Fruit fly (Drosophila melanogaster) whole organism, embryonic: ENCODE measurements around the gene Rab9D.

ENCODE experiments used
- Antp ChIP-seq: fragments of 200-800 bp; sonication (Bioruptor generic); optimal IDR thresholded peaks from 3 replicates; lab custom pipeline; 2016; ENCODE audit warnings: missing biosample characterization, missing genetic modification characterization
- Asciz ChIP-seq: fragments of 200-800 bp; sonication (Bioruptor generic); optimal IDR thresholded peaks from 2 replicates; lab custom pipeline; 2017; ENCODE audit warnings: missing biosample characterization, mild to moderate bottlenecking, missing genetic modification characterization, missing genetic modification reagents
- Atf3 ChIP-seq: fragments of 200-800 bp; sonication (Bioruptor generic); optimal IDR thresholded peaks from 3 replicates; lab custom pipeline; 2016; ENCODE audit warnings: missing biosample characterization, missing genetic modification characterization
- Awh ChIP-seq: fragments of 200-800 bp; sonication (Bioruptor generic); IDR thresholded peaks from 2 replicates; pipeline ENCODE4, ENCODE4 v1.3.6; 2022; ENCODE audit warnings: missing biosample characterization, missing genetic modification characterization
- B-H2 ChIP-seq: fragments of 200-800 bp; sonication (Bioruptor generic); optimal IDR thresholded peaks from 2 replicates; lab custom pipeline; 2018; ENCODE audit warnings: missing biosample characterization, mild to moderate bottlenecking, missing genetic modification characterization
- Bteb2 ChIP-seq: fragments of 200-800 bp; sonication (Bioruptor generic); optimal IDR thresholded peaks from 2 replicates; lab custom pipeline; 2016; ENCODE audit warnings: missing biosample characterization, missing genetic modification characterization
- CG10147 ChIP-seq: fragments of 200-800 bp; sonication (Bioruptor generic); optimal IDR thresholded peaks from 2 replicates; lab custom pipeline; 2019; ENCODE audit warnings: missing biosample characterization, mild to moderate bottlenecking, missing genetic modification characterization, moderate library complexity
- CG10565 ChIP-seq: fragments of 200-800 bp; sonication (Bioruptor generic); optimal IDR thresholded peaks from 3 replicates; lab custom pipeline; 2016; ENCODE audit warnings: missing biosample characterization, mild to moderate bottlenecking, missing genetic modification characterization
- CG12155 ChIP-seq: fragments of 200-800 bp; sonication (Bioruptor generic); optimal IDR thresholded peaks from 3 replicates; lab custom pipeline; 2016; ENCODE audit warnings: missing biosample characterization, missing genetic modification characterization
- CG13424 ChIP-seq: fragments of 200-800 bp; sonication (Bioruptor generic); optimal IDR thresholded peaks from 2 replicates; lab custom pipeline; 2019; ENCODE audit warnings: missing biosample characterization, mild to moderate bottlenecking, missing genetic modification characterization, moderate library complexity
- CG16813 ChIP-seq: fragments of 200-800 bp; sonication (Bioruptor generic); IDR thresholded peaks from 3 replicates; pipeline ENCODE4 v1.3.6; 2022; ENCODE audit warnings: missing biosample characterization, missing genetic modification characterization; ENCODE audit not compliant: partially characterized antibody
- CG16815 ChIP-seq: fragments of 200-800 bp; sonication (Bioruptor generic); optimal IDR thresholded peaks from 3 replicates; lab custom pipeline; 2017; ENCODE audit warnings: missing biosample characterization, mild to moderate bottlenecking, missing genetic modification characterization
- CG17385 ChIP-seq: fragments of 200-800 bp; sonication (Bioruptor generic); optimal IDR thresholded peaks from 3 replicates; lab custom pipeline; 2018; ENCODE audit warnings: missing biosample characterization, mild to moderate bottlenecking, missing genetic modification characterization
- CG17802 ChIP-seq: fragments of 200-800 bp; sonication (Bioruptor generic); optimal IDR thresholded peaks from 2 replicates; lab custom pipeline; 2018; ENCODE audit warnings: missing biosample characterization, mild to moderate bottlenecking, missing genetic modification characterization, moderate library complexity
- CG1832 ChIP-seq: fragments of 200-800 bp; sonication (Bioruptor generic); optimal IDR thresholded peaks from 2 replicates; lab custom pipeline; 2017; ENCODE audit warnings: missing biosample characterization, mild to moderate bottlenecking, missing genetic modification characterization, inconsistent platforms
- CG32767 ChIP-seq: fragments of 200-800 bp; sonication (Bioruptor generic); IDR thresholded peaks from 2 replicates; pipeline ENCODE4 v1.3.6; 2022; ENCODE audit warnings: missing biosample characterization, missing genetic modification characterization
- CG5180 ChIP-seq: fragments of 200-800 bp; sonication (Bioruptor generic); optimal IDR thresholded peaks from 3 replicates; lab custom pipeline; 2017; ENCODE audit warnings: missing biosample characterization, missing genetic modification characterization, mild to moderate bottlenecking, moderate library complexity, missing genetic modification reagents
- CG6175 ChIP-seq: fragments of 200-800 bp; sonication (Bioruptor generic); IDR thresholded peaks from 3 replicates; pipeline ENCODE4 v1.3.6; 2022; ENCODE audit warnings: missing biosample characterization, missing genetic modification characterization
- CG8944 ChIP-seq: fragments of 200-800 bp; sonication (Bioruptor generic); optimal IDR thresholded peaks from 3 replicates; lab custom pipeline; 2016; ENCODE audit warnings: missing biosample characterization, missing genetic modification characterization
- CHES-1-like ChIP-seq: fragments of 200-800 bp; sonication (Bioruptor generic); optimal IDR thresholded peaks from 2 replicates; lab custom pipeline; 2016; ENCODE audit warnings: missing biosample characterization, missing genetic modification characterization
- CkIIα-i1 ChIP-seq: fragments of 200-800 bp; sonication (Bioruptor generic); IDR thresholded peaks from 2 replicates; pipeline ENCODE4 v1.3.6; 2022; ENCODE audit warnings: missing biosample characterization, missing genetic modification characterization
- Dref ChIP-seq: fragments of 200-800 bp; sonication (Bioruptor generic); IDR thresholded peaks from 2 replicates; pipeline ENCODE4 v1.3.6; 2022; ENCODE audit warnings: missing biosample characterization, missing genetic modification characterization
- Ets97D ChIP-seq: fragments of 200-800 bp; sonication (Bioruptor generic); optimal IDR thresholded peaks from 3 replicates; lab custom pipeline; 2016; ENCODE audit warnings: missing biosample characterization, missing genetic modification characterization
- Hey ChIP-seq: fragments of 200-800 bp; sonication (Bioruptor generic); optimal IDR thresholded peaks from 3 replicates; lab custom pipeline; 2018; ENCODE audit warnings: missing biosample characterization, mild to moderate bottlenecking, missing genetic modification characterization
- HmgD ChIP-seq: fragments of 200-800 bp; sonication (Bioruptor generic); optimal IDR thresholded peaks from 3 replicates; lab custom pipeline; 2016; ENCODE audit warnings: missing biosample characterization, missing genetic modification characterization
- Hr39 ChIP-seq: fragments of >200 bp; optimal IDR thresholded peaks from 2 replicates; lab custom pipeline; 2017
- Lpt ChIP-seq: fragments of >200 bp; optimal IDR thresholded peaks from 2 replicates; lab custom pipeline; 2018; ENCODE audit warnings: missing biosample characterization, missing genetic modification characterization
- Poxn ChIP-seq: fragments of 200-800 bp; sonication (Bioruptor generic); IDR thresholded peaks from 2 replicates; pipeline ENCODE4 v1.3.6; 2022; ENCODE audit warnings: missing biosample characterization, missing genetic modification characterization
- Spps ChIP-seq: fragments of 200-800 bp; sonication (Bioruptor generic); optimal IDR thresholded peaks from 2 replicates; lab custom pipeline; 2018; ENCODE audit warnings: missing biosample characterization, mild to moderate bottlenecking, missing genetic modification characterization
- al ChIP-seq: fragments of 200-800 bp; sonication (Bioruptor generic); IDR thresholded peaks from 2 replicates; pipeline ENCODE4 v1.3.6; 2022; ENCODE audit warnings: missing biosample characterization, missing genetic modification characterization
- bab2 ChIP-seq: fragments of 200-800 bp; sonication (Bioruptor generic); optimal IDR thresholded peaks from 2 replicates; lab custom pipeline; 2016; ENCODE audit warnings: missing biosample characterization, missing genetic modification characterization
- bowl ChIP-seq: fragments of 200-800 bp; sonication (Bioruptor generic); IDR thresholded peaks from 2 replicates; pipeline ENCODE4 v1.3.6; 2022; ENCODE audit warnings: missing biosample characterization, missing genetic modification characterization
- cas ChIP-seq: fragments of 200-800 bp; sonication (Bioruptor generic); IDR thresholded peaks from 2 replicates; pipeline ENCODE4 v1.3.6; 2022; ENCODE audit warnings: missing biosample characterization, missing genetic modification characterization
- caup ChIP-seq: fragments of 200-800 bp; sonication (Bioruptor generic); optimal IDR thresholded peaks from 3 replicates; lab custom pipeline; 2017; ENCODE audit warnings: missing biosample characterization, mild to moderate bottlenecking, missing genetic modification characterization, moderate library complexity; ENCODE audit not compliant: severe bottlenecking
- en ChIP-seq: fragments of 200-800 bp; sonication (Bioruptor generic); optimal IDR thresholded peaks from 2 replicates; lab custom pipeline; 2016; ENCODE audit warnings: missing biosample characterization, missing genetic modification characterization
- fd3F ChIP-seq: fragments of 200-800 bp; sonication (Bioruptor generic); optimal IDR thresholded peaks from 2 replicates; lab custom pipeline; 2018; ENCODE audit warnings: missing biosample characterization, mild to moderate bottlenecking, missing genetic modification characterization, moderate library complexity
- grn ChIP-seq: fragments of 200-800 bp; sonication (Bioruptor generic); optimal IDR thresholded peaks from 3 replicates; lab custom pipeline; 2017; ENCODE audit warnings: missing biosample characterization, missing genetic modification characterization
- gsb-n ChIP-seq: fragments of 200-800 bp; sonication (Bioruptor generic); optimal IDR thresholded peaks from 3 replicates; lab custom pipeline; 2018; ENCODE audit warnings: missing biosample characterization, mild to moderate bottlenecking, missing genetic modification characterization
- ind ChIP-seq: fragments of 200-800 bp; sonication (Bioruptor generic); optimal IDR thresholded peaks from 3 replicates; lab custom pipeline; 2016; ENCODE audit warnings: missing biosample characterization, missing genetic modification characterization
- insv ChIP-seq, 2 experiments: fragments of 200-800 bp; sonication (Bioruptor generic); optimal IDR thresholded peaks; 3 replicates each; lab custom pipeline; 2016 to 2018; ENCODE audit warnings: missing biosample characterization in 2 of 2, missing genetic modification characterization in 2 of 2
- odd ChIP-seq: fragments of 200-800 bp; sonication (Bioruptor generic); optimal IDR thresholded peaks from 2 replicates; lab custom pipeline; 2017; ENCODE audit warnings: missing biosample characterization, mild to moderate bottlenecking, missing genetic modification characterization
- pzg ChIP-seq: fragments of 200-800 bp; sonication (Bioruptor generic); optimal IDR thresholded peaks from 3 replicates; lab custom pipeline; 2018; ENCODE audit warnings: missing biosample characterization, mild to moderate bottlenecking, missing genetic modification characterization, moderate library complexity
- sc ChIP-seq, 3 experiments: fragments of >200 bp in 2 of 3; fragments of 200-800 bp in 1 of 3; sonication (Bioruptor generic) in 1 of 3; optimal IDR thresholded peaks; 2 replicates in 2 of 3; 3 replicates in 1 of 3; lab custom pipeline; 2017; ENCODE audit warnings: mild to moderate bottlenecking in 1 of 3, missing biosample characterization in 1 of 3, missing genetic modification characterization in 1 of 3, missing genetic modification reagents in 1 of 3
- shn ChIP-seq: fragments of 200-800 bp; sonication (Bioruptor generic); optimal IDR thresholded peaks from 3 replicates; lab custom pipeline; 2016; ENCODE audit warnings: missing biosample characterization, missing genetic modification characterization
- slp2 ChIP-seq: fragments of 200-800 bp; sonication (Bioruptor generic); optimal IDR thresholded peaks from 2 replicates; lab custom pipeline; 2016; ENCODE audit warnings: missing biosample characterization, missing genetic modification characterization
- stc ChIP-seq: fragments of 200-800 bp; sonication (Bioruptor generic); IDR thresholded peaks from 2 replicates; pipeline ENCODE4 v1.3.6; 2022; ENCODE audit warnings: missing biosample characterization, missing genetic modification characterization
- stwl ChIP-seq: fragments of 200-800 bp; sonication (Bioruptor generic); optimal IDR thresholded peaks from 3 replicates; lab custom pipeline; 2018; ENCODE audit warnings: missing biosample characterization, mild to moderate bottlenecking, missing genetic modification characterization, moderate library complexity
- tin ChIP-seq: fragments of 200-800 bp; sonication (Bioruptor generic); optimal IDR thresholded peaks from 3 replicates; lab custom pipeline; 2016; ENCODE audit warnings: missing biosample characterization, missing genetic modification characterization
- toy ChIP-seq: fragments of 200-800 bp; sonication (Bioruptor generic); IDR thresholded peaks from 2 replicates; pipeline ENCODE4 v1.3.6; 2022; ENCODE audit warnings: missing biosample characterization, missing genetic modification characterization
- ttk ChIP-seq: fragments of 200-800 bp; sonication (Bioruptor generic); IDR thresholded peaks from 2 replicates; pipeline ENCODE4 v2.1.2; 2022; ENCODE audit warnings: missing biosample characterization, missing genetic modification characterization

The Rab9D gene

DNA sequence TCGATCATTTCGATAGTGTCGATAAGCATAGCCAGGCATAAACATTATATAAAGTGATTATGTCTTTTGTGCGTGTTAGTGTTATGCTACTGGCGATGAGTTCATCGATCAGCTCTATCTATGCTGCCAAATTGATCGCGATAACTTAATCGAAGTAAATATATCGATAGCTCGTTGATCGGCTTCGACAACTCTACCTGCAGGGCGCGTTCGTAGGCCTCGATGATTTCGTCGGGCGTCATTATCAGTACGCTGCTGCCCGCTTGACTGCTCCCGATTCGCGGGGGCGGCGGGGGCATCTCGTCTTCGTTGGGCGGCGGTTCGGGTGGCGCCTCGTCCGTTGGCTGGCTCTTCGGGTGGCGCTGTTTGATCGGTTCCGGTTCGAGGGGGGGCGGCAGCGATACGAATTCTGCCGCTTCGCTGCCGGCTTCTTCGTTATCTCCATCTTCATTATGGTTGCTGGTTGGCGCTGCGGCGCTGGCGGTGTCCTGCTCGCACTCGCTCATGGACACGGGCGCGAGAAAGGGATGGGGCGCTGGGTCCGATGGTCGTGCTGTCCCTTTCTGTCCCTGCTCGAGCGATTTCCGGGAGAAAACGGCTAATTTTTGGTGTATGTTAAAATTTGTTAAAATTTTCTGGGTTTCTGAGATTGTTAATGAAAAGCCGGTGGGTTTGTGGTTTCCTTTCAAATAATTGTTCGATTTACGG lies 13.3 kb downstream of the Rab9D start, which contains the start of gene CG1628 (continued):
- no peak for TF ChIP-seq CG12155
- no peak for TF ChIP-seq toy (GFP tag; lab: Robert Waterston, UW)
- no peak for TF ChIP-seq en (GFP tag; lab: Kevin White, UChicago)
- TF ChIP-seq slp2 (GFP tag; lab: Kevin White, UChicago) = no peak
- TF ChIP-seq cas (GFP tag; lab: Robert Waterston, UW) = no peak
- TF ChIP-seq shn (GFP tag; lab: Kevin White, UChicago) = no peak
- TF ChIP-seq gsb-n (tag; lab: Kevin White, UChicago) = peak; percentile 58
- TF ChIP-seq Asciz (GFP tag; lab: Kevin White, UChicago) = no peak
- TF ChIP-seq CG16815 (GFP tag; lab: Kevin White, UChicago) = no peak
- peak; percentile 57 for TF ChIP-seq caup
- no peak for TF ChIP-seq bab2
- no peak for TF ChIP-seq CG8944 (GFP tag; lab: Kevin White, UChicago)
- 0 out of 2 replicates have a peak, but pooled peaks have one; percentile 17 for TF ChIP-seq CG32767 (GFP tag; lab: Robert Waterston, UW)
- TF ChIP-seq pzg (GFP tag; lab: Kevin White, UChicago) = peak; percentile 16
- TF ChIP-seq odd (GFP tag; lab: Kevin White, UChicago) = no peak
- peak; percentile 67 for TF ChIP-seq CG16813
- no peak for TF ChIP-seq insv (GFP tag; optimal IDR thresholded peaks at IDR 0.05; lab: Kevin White, UChicago)
- peak; percentile 34 for TF ChIP-seq CG17385
- peak; percentile 62 for TF ChIP-seq Dref (GFP tag; lab: Robert Waterston, UW)
- TF ChIP-seq sc (optimal IDR thresholded peaks at IDR 0.05; lab: Kevin White, UChicago) = no peak
- no peak for TF ChIP-seq sc (GFP tag; optimal IDR thresholded peaks at IDR 0.05; lab: Kevin White, UChicago)
- TF ChIP-seq Bteb2 (GFP tag; lab: Kevin White, UChicago) = no peak
- peak; percentile 90 for TF ChIP-seq grn (GFP tag; lab: Kevin White, UChicago)
- no peak for TF ChIP-seq CG13424 (tag; lab: Kevin White, UChicago)
- no peak for TF ChIP-seq CkIIα-i1 (GFP tag; lab: Robert Waterston, UW)
- TF ChIP-seq ind (GFP tag; lab: Kevin White, UChicago) = no peak
- peak; percentile 64; the same call in 1 of the 2 replicates for TF ChIP-seq Awh (GFP tag; lab: Robert Waterston, UW)
- no peak for TF ChIP-seq tin (GFP tag; lab: Kevin White, UChicago)
- TF ChIP-seq Lpt (GFP tag; lab: Kevin White, UChicago) = no peak
- no peak for TF ChIP-seq Hr39
- no peak for TF ChIP-seq HmgD
- no peak for TF ChIP-seq B-H2 (GFP tag; lab: Kevin White, UChicago)
- peak; percentile 94 for TF ChIP-seq CG1832 (GFP tag; lab: Kevin White, UChicago)
- TF ChIP-seq bowl (GFP tag; lab: Robert Waterston, UW) = no peak
- no peak for TF ChIP-seq fd3F (GFP tag; lab: Kevin White, UChicago)
- peak; percentile 100 for TF ChIP-seq CG6175
- no peak for TF ChIP-seq CHES-1-like (GFP tag; lab: Kevin White, UChicago)
- TF ChIP-seq CG17802 (tag; lab: Kevin White, UChicago) = no peak
- TF ChIP-seq CG10147 (GFP tag; lab: Kevin White, UChicago) = no peak
- no peak for TF ChIP-seq Antp (GFP tag; lab: Kevin White, UChicago)
- TF ChIP-seq al (GFP tag; lab: Robert Waterston, UW) = 0 out of 2 replicates have a peak, but pooled peaks have one; percentile 8
- no peak for TF ChIP-seq Spps (tag; lab: Kevin White, UChicago)
- TF ChIP-seq CG5180 = peak; percentile 58
- TF ChIP-seq stwl = peak; percentile 10
- TF ChIP-seq stc (GFP tag; lab: Robert Waterston, UW) = peak; percentile 41; the same call in 1 of the 2 replicates
- TF ChIP-seq CG10565 (GFP tag; lab: Kevin White, UChicago) = no peak
- TF ChIP-seq Atf3 = no peak
- TF ChIP-seq Poxn (GFP tag; lab: Robert Waterston, UW) = no peak
- TF ChIP-seq ttk (GFP tag; lab: Robert Waterston, UW) = no peak; the same call in 1 of the 2 replicates
- TF ChIP-seq Ets97D (GFP tag; lab: Kevin White, UChicago) = peak; percentile 67
- peak; percentile 7 for TF ChIP-seq Hey (tag; lab: Kevin White, UChicago)
